Worm (Caenorhabditis elegans): ENCODE data around the gene Y54E2A.4.
A peak's percentile ranks its signal among the peaks of the same experiment; 100 is the strongest.

Gene Y54E2A.4

DNA sequence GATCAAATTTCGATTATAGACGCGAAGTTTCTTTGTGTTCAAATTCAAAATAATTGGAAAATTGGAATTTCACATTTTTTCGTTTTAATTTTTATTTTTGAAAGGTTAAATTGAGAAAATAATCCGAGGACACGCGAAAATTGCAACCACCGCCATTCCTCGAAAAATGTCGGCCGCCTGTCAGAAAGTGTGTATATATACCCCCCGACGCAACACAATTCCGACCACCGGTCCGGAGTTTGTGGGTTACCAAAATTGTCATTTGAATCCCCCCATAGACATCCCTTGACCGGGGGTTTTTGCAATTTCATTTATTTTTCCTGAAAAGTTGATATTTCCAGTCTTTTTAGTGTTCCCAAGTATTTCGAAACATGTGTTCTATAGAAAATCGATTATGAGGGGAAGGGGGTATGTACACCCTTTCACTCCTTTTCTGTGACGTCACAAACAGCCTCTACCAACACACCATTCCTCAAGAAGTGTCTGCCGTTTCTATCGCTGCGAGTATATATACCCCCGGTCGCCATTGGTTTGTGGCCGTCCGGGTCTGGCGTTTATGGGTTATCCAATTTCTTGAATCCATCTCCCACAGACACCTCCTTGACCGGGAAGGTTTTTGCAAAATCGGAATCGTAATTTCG is 50.0 kb downstream of the Y54E2A.4 start, which contains the start of gene W01D2.3 (continued):
- peak; percentile 7 for TF ChIP-seq madf-10 (tag; optimal IDR thresholded peaks at IDR 0.05)
- TF ChIP-seq F10E7.11 (tag; optimal IDR thresholded peaks at IDR 0.05) = no peak
- 0 out of 2 replicates have a peak, but pooled peaks have one; percentile 4 for TF ChIP-seq ztf-25 (GFP tag; IDR thresholded peaks at IDR 0.05)
- TF ChIP-seq cebp-1 (GFP tag; IDR thresholded peaks at IDR 0.05) = peak; percentile 83
- TF ChIP-seq cebp-1 (tag; optimal IDR thresholded peaks at IDR 0.05) = peak; percentile 94
- TF ChIP-seq ceh-27 (GFP tag; optimal IDR thresholded peaks at IDR 0.05) = peak; percentile 52
- peak; percentile 59 for TF ChIP-seq K12H6.12 (tag; optimal IDR thresholded peaks at IDR 0.05)
- peak; percentile 62 for TF ChIP-seq F52B5.7 (tag; optimal IDR thresholded peaks at IDR 0.05)
- TF ChIP-seq egrh-3 (GFP tag; IDR thresholded peaks at IDR 0.05) = no peak
- peak; percentile 21 for TF ChIP-seq ztf-22 (GFP tag; optimal IDR thresholded peaks at IDR 0.05)
- TF ChIP-seq F39B2.1 (GFP tag; IDR thresholded peaks at IDR 0.05) = no peak
- peak; percentile 38 for TF ChIP-seq ztf-18 (tag; optimal IDR thresholded peaks at IDR 0.05)
- TF ChIP-seq hrde-1 (tag; optimal IDR thresholded peaks at IDR 0.05; ENCODE audit: borderline replicate concordance) = no peak
- TF ChIP-seq egl-44 (GFP tag; IDR thresholded peaks at IDR 0.05) = no peak
- no peak for TF ChIP-seq ceh-58 (GFP tag; IDR thresholded peaks at IDR 0.05)
- TF ChIP-seq attf-6 (GFP tag; IDR thresholded peaks at IDR 0.05) = no peak
- peak; percentile 84 for TF ChIP-seq F23B12.7 (tag; optimal IDR thresholded peaks at IDR 0.05; ENCODE audit: insufficient read depth)
- peak; percentile 80 for TF ChIP-seq atf-7 (tag; optimal IDR thresholded peaks at IDR 0.05)
- TF ChIP-seq rcor-1 (GFP tag; IDR thresholded peaks at IDR 0.05) = 0 out of 2 replicates have a peak, but pooled peaks have one; percentile 10
- peak; percentile 76 for TF ChIP-seq snpc-1.3 (tag; optimal IDR thresholded peaks at IDR 0.05; ENCODE audit: insufficient read depth)
- TF ChIP-seq tbp1 (GFP tag; optimal IDR thresholded peaks at IDR 0.05) = peak; percentile 81
- TF ChIP-seq lin-40 (tag; optimal IDR thresholded peaks at IDR 0.05) = peak; percentile 89
- no peak for TF ChIP-seq lag-1 (GFP tag; IDR thresholded peaks at IDR 0.05)
- no peak for TF ChIP-seq let-526 (GFP tag; IDR thresholded peaks at IDR 0.05)
- TF ChIP-seq madf-8 (GFP tag; conservative IDR thresholded peaks at IDR 0.05) = no peak
- no peak for TF ChIP-seq ceh-40 (GFP tag; IDR thresholded peaks at IDR 0.05)
- TF ChIP-seq D2030.7 (GFP tag; IDR thresholded peaks at IDR 0.05) = peak; percentile 39; the same call in 1 of the 2 replicates
- TF ChIP-seq chd-7 (tag; optimal IDR thresholded peaks at IDR 0.05) = peak; percentile 70
- no peak for TF ChIP-seq hlh-12 (tag; optimal IDR thresholded peaks at IDR 0.05)
- TF ChIP-seq ekl-4 (GFP tag; IDR thresholded peaks at IDR 0.05) = peak; percentile 68; the same call in 1 of the 2 replicates
- peak; percentile 96 for TF ChIP-seq snpc-4 (GFP tag; optimal IDR thresholded peaks at IDR 0.05)
- peak; percentile 98 to 100 (median 99) for TF ChIP-seq snpc-4 (tag; optimal IDR thresholded peaks at IDR 0.05)
- TF ChIP-seq hlh-26 (GFP tag; conservative IDR thresholded peaks at IDR 0.05) = no peak
- peak; percentile 36 to 68 for TF ChIP-seq let-607 (tag; optimal IDR thresholded peaks at IDR 0.05)
- TF ChIP-seq nhr-27 (tag; optimal IDR thresholded peaks at IDR 0.05) = no peak
- TF ChIP-seq fkh-3 (tag; optimal IDR thresholded peaks at IDR 0.05) = no peak
- no peak for TF ChIP-seq akir-1 (GFP tag; optimal IDR thresholded peaks at IDR 0.05)
- TF ChIP-seq zfh-2 (GFP tag; conservative IDR thresholded peaks at IDR 0.05) = peak; percentile 32; the same call in 1 of the 2 replicates
- TF ChIP-seq lir-1 (GFP tag; conservative IDR thresholded peaks at IDR 0.05) = no peak
- no peak for TF ChIP-seq K11D2.4 (GFP tag; IDR thresholded peaks at IDR 0.05)
- TF ChIP-seq nhr-80 (tag; optimal IDR thresholded peaks at IDR 0.05) = no peak
- TF ChIP-seq lsy-27 (tag; optimal IDR thresholded peaks at IDR 0.05; ENCODE audit: borderline replicate concordance, insufficient read depth) = no peak
- peak; percentile 95 for TF ChIP-seq snpc-3.4 (tag; optimal IDR thresholded peaks at IDR 0.05)
- peak; percentile 56 for TF ChIP-seq somi-1 (GFP tag; optimal IDR thresholded peaks at IDR 0.05)
- TF ChIP-seq B0261.1 (tag; optimal IDR thresholded peaks at IDR 0.05) = peak; percentile 69
- peak; percentile 16 for TF ChIP-seq attf-5 (GFP tag; optimal IDR thresholded peaks at IDR 0.05)
- 0 out of 2 replicates have a peak, but pooled peaks have one; percentile 71 for TF ChIP-seq cebp-2 (GFP tag; IDR thresholded peaks at IDR 0.05)
